Fruit fly (Drosophila melanogaster): Measurements from ENCODE around the gene CG12106.
A peak's percentile ranks its signal among the peaks of the same experiment; 100 is the strongest.

CG12106 gene

dm6 chrX:9200234-9200633 lies 6.5 kb downstream of the CG12106 start:
- TF ChIP-seq Mnt (GFP tag; optimal IDR thresholded peaks at IDR 0.05) (peak; percentile 58), CG1620 (GFP tag; optimal IDR thresholded peaks at IDR 0.05) (no peak), CG14711 (tag; optimal IDR thresholded peaks at IDR 0.05) (no peak)

dm6 chrX:9201080-9201479 lies 7.4 kb downstream of the CG12106 start:
- TF ChIP-seq CG5204 (GFP tag; optimal IDR thresholded peaks at IDR 0.05) (no peak), Mnt (GFP tag; optimal IDR thresholded peaks at IDR 0.05) (peak; percentile 84)

dm6 chrX:9201866-9202681 lies 8.4 kb downstream of the CG12106 start:
- peak; percentile 88 for TF ChIP-seq CG14711 (tag; optimal IDR thresholded peaks at IDR 0.05)
- peak; percentile 62 for TF ChIP-seq bab1 (GFP tag; optimal IDR thresholded peaks at IDR 0.05)
- TF ChIP-seq CG5204 (GFP tag; optimal IDR thresholded peaks at IDR 0.05), result peak; percentile 35
- no peak for TF ChIP-seq kay (GFP tag; ENCODE audit: borderline replicate concordance)
- TF ChIP-seq Hr96 (GFP tag; optimal IDR thresholded peaks at IDR 0.05), result peak; percentile 39
- peak; percentile 76 for TF ChIP-seq CG12768 (GFP tag; optimal IDR thresholded peaks at IDR 0.05)
- peak; percentile 84 for TF ChIP-seq CG7045 (GFP tag; optimal IDR thresholded peaks at IDR 0.05)
- TF ChIP-seq pad (GFP tag; optimal IDR thresholded peaks at IDR 0.05), result peak; percentile 80
- no peak for TF ChIP-seq cnc (optimal IDR thresholded peaks at IDR 0.05)
- TF ChIP-seq CG1620 (GFP tag; optimal IDR thresholded peaks at IDR 0.05), result peak; percentile 65
- peak; percentile 43 for TF ChIP-seq Clk (GFP tag; optimal IDR thresholded peaks at IDR 0.05)
- TF ChIP-seq cic (GFP tag; optimal IDR thresholded peaks at IDR 0.05), result peak; percentile 71
- TF ChIP-seq ovo (GFP tag; optimal IDR thresholded peaks at IDR 0.05), result peak; percentile 45
- peak; percentile 95 for TF ChIP-seq CG7101 (tag; optimal IDR thresholded peaks at IDR 0.05)
- peak; percentile 80 for TF ChIP-seq tj (GFP tag; optimal IDR thresholded peaks at IDR 0.05)
- peak; percentile 91 for TF ChIP-seq CG11617 (GFP tag; optimal IDR thresholded peaks at IDR 0.05)
- peak; percentile 22 for TF ChIP-seq toe (GFP tag; optimal IDR thresholded peaks at IDR 0.05)
- TF ChIP-seq CG33017 (tag; optimal IDR thresholded peaks at IDR 0.05), result peak; percentile 83
- peak; percentile 61 for TF ChIP-seq Crg-1 (GFP tag; optimal IDR thresholded peaks at IDR 0.05)
- TF ChIP-seq Mnt (GFP tag; optimal IDR thresholded peaks at IDR 0.05), result peak; percentile 64

dm6 chrX:9210787-9211186 lies 17.1 kb downstream of the CG12106 start, which contains the start of gene SmydA-9:
SmydA-9 (minus strand) TSS chrX:9210887.
- TF ChIP-seq ovo (GFP tag; optimal IDR thresholded peaks at IDR 0.05) (no peak), CG1620 (GFP tag; optimal IDR thresholded peaks at IDR 0.05) (no peak), CG7101 (tag; optimal IDR thresholded peaks at IDR 0.05) (no peak), Clk (GFP tag; optimal IDR thresholded peaks at IDR 0.05) (no peak), CG7045 (GFP tag; optimal IDR thresholded peaks at IDR 0.05) (no peak), CG11617 (GFP tag; optimal IDR thresholded peaks at IDR 0.05) (no peak), kay (GFP tag; ENCODE audit: borderline replicate concordance) (no peak), cic (GFP tag; optimal IDR thresholded peaks at IDR 0.05) (no peak)

- TF ChIP-seq bab1 (GFP tag; optimal IDR thresholded peaks at IDR 0.05) (no peak), CG11617 (GFP tag; optimal IDR thresholded peaks at IDR 0.05) (no peak), cnc (optimal IDR thresholded peaks at IDR 0.05) (no peak), CG7101 (tag; optimal IDR thresholded peaks at IDR 0.05) (no peak), CG1620 (GFP tag; optimal IDR thresholded peaks at IDR 0.05) (no peak), Mnt (GFP tag; optimal IDR thresholded peaks at IDR 0.05) (no peak), CG33017 (tag; optimal IDR thresholded peaks at IDR 0.05) (no peak), CG12768 (GFP tag; optimal IDR thresholded peaks at IDR 0.05) (no peak), toe (GFP tag; optimal IDR thresholded peaks at IDR 0.05) (no peak), Hr96 (GFP tag; optimal IDR thresholded peaks at IDR 0.05) (no peak)
Measured at dm6 chrX:9214576-9214975, 20.9 kb downstream of the CG12106 start, which contains the start of gene Obp8a. Obp8a (plus strand) TSS chrX:9214876.

dm6 chrX:9215485-9215884 lies 21.8 kb downstream of the CG12106 start, which contains the start of gene CG15368:
CG15368 (plus strand) TSS chrX:9215785.
- TF ChIP-seq CG11617 (GFP tag; optimal IDR thresholded peaks at IDR 0.05) (no peak), CG7045 (GFP tag; optimal IDR thresholded peaks at IDR 0.05) (no peak), CG12768 (GFP tag; optimal IDR thresholded peaks at IDR 0.05) (no peak), cnc (optimal IDR thresholded peaks at IDR 0.05) (no peak), tj (GFP tag; optimal IDR thresholded peaks at IDR 0.05) (no peak), CG5204 (GFP tag; optimal IDR thresholded peaks at IDR 0.05) (no peak), CG7101 (tag; optimal IDR thresholded peaks at IDR 0.05) (no peak), CG1620 (GFP tag; optimal IDR thresholded peaks at IDR 0.05) (no peak), pad (GFP tag; optimal IDR thresholded peaks at IDR 0.05) (no peak), kay (GFP tag; ENCODE audit: borderline replicate concordance) (no peak), bab1 (GFP tag; optimal IDR thresholded peaks at IDR 0.05) (no peak), Mnt (GFP tag; optimal IDR thresholded peaks at IDR 0.05) (no peak), CG14711 (tag; optimal IDR thresholded peaks at IDR 0.05) (no peak), Hr96 (GFP tag; optimal IDR thresholded peaks at IDR 0.05) (no peak), cic (GFP tag; optimal IDR thresholded peaks at IDR 0.05) (no peak), Clk (GFP tag; optimal IDR thresholded peaks at IDR 0.05) (no peak), toe (GFP tag; optimal IDR thresholded peaks at IDR 0.05) (no peak), ovo (GFP tag; optimal IDR thresholded peaks at IDR 0.05) (no peak), Crg-1 (GFP tag; optimal IDR thresholded peaks at IDR 0.05) (no peak), CG33017 (tag; optimal IDR thresholded peaks at IDR 0.05) (no peak)

Data from whole organism, adult.